Worm (Caenorhabditis elegans) whole organism, young adult: ENCODE measurements around the gene pgp-4.

Experiments
- B0019.2 ChIP-seq: fragments of 200-800 bp; sonication (Bioruptor generic); conservative IDR thresholded peaks from 2 replicates; pipeline ENCODE4 v1.3.6; 2022; ENCODE audit warnings: missing genetic modification reagents, missing genetic modification characterization, missing compliant biosample characterization
- B0336.3 ChIP-seq: fragments of 200-800 bp; sonication (Bioruptor generic); IDR thresholded peaks from 2 replicates; pipeline ENCODE4 v1.3.6; 2022; ENCODE audit warnings: missing genetic modification characterization, missing compliant biosample characterization
- C17E4.6 ChIP-seq: fragments of 200-800 bp; sonication (Bioruptor generic); IDR thresholded peaks from 2 replicates; pipeline ENCODE4 v1.3.6; 2022; ENCODE audit warnings: missing genetic modification reagents, missing genetic modification characterization, missing compliant biosample characterization
- D2030.7 ChIP-seq: fragments of 200-800 bp; sonication (Bioruptor generic); IDR thresholded peaks from 2 replicates; pipeline ENCODE4 v1.3.6; 2022; ENCODE audit warnings: missing genetic modification reagents, missing genetic modification characterization, missing compliant biosample characterization
- F33H1.4 ChIP-seq: fragments of 200-800 bp; sonication (Bioruptor generic); IDR thresholded peaks from 2 replicates; pipeline ENCODE4 v1.3.6; 2022; ENCODE audit warnings: missing genetic modification reagents, missing genetic modification characterization, missing compliant biosample characterization
- F37B4.10 ChIP-seq: fragments of 200-800 bp; sonication (Bioruptor generic); IDR thresholded peaks from 2 replicates; pipeline ENCODE4 v1.3.6; 2022; ENCODE audit warnings: missing genetic modification characterization, missing compliant biosample characterization
- K11D2.4 ChIP-seq: fragments of 200-800 bp; sonication (Bioruptor generic); IDR thresholded peaks from 2 replicates; pipeline ENCODE4 v1.3.6; 2022; ENCODE audit warnings: missing genetic modification reagents, missing genetic modification characterization, missing compliant biosample characterization
- atf-7 ChIP-seq: sonication (generic microtip); optimal IDR thresholded peaks from 2 replicates; lab custom pipeline; 2017; ENCODE audit warnings: mild to moderate bottlenecking, missing genetic modification characterization, missing compliant biosample characterization
- attf-3 ChIP-seq: fragments of 200-800 bp; sonication (Bioruptor generic); conservative IDR thresholded peaks from 2 replicates; pipeline ENCODE4 v1.3.6; 2022; ENCODE audit warnings: missing genetic modification reagents, missing genetic modification characterization, missing compliant biosample characterization
- attf-5 ChIP-seq: fragments of 200-800 bp; sonication (Bioruptor generic); optimal IDR thresholded peaks from 2 replicates; lab custom pipeline; 2018; ENCODE audit warnings: mild to moderate bottlenecking, missing genetic modification characterization, missing compliant biosample characterization
- attf-6 ChIP-seq: fragments of 200-800 bp; sonication (Bioruptor generic); IDR thresholded peaks from 2 replicates; pipeline ENCODE4 v1.3.6; 2022; ENCODE audit warnings: missing genetic modification reagents, missing genetic modification characterization, missing compliant biosample characterization
- ccch-3 ChIP-seq: fragments of 200-800 bp; sonication (Bioruptor generic); optimal IDR thresholded peaks from 2 replicates; lab custom pipeline; 2018; ENCODE audit warnings: mild to moderate bottlenecking, missing genetic modification characterization, missing compliant biosample characterization
- cebp-1 ChIP-seq, 2 experiments: fragments of 200-800 bp in 1 of 2; sonication (Bioruptor generic) in 1 of 2; sonication (generic microtip) in 1 of 2; IDR thresholded peaks in 1 of 2; optimal IDR thresholded peaks in 1 of 2; 2 replicates each; pipeline versions ENCODE4 v1.3.6 to Lab custom; 2017 to 2022; ENCODE audit warnings: missing compliant biosample characterization in 2 of 2, missing genetic modification characterization in 2 of 2, mild to moderate bottlenecking in 1 of 2, missing genetic modification reagents in 1 of 2, moderate library complexity in 1 of 2
- ceh-58 ChIP-seq: fragments of 200-800 bp; sonication (Bioruptor generic); IDR thresholded peaks from 2 replicates; pipeline ENCODE4 v1.3.6; 2022; ENCODE audit warnings: missing genetic modification characterization, missing compliant biosample characterization
- ceh-79 ChIP-seq: sonication (generic microtip); optimal IDR thresholded peaks from 2 replicates; lab custom pipeline; 2017; ENCODE audit warnings: mild to moderate bottlenecking, missing genetic modification characterization, missing compliant biosample characterization
- die-1 ChIP-seq: sonication (generic microtip); optimal IDR thresholded peaks from 2 replicates; lab custom pipeline; 2016; ENCODE audit warnings: missing genotype, mild to moderate bottlenecking, missing genetic modification characterization, missing compliant biosample characterization
- dox-1 ChIP-seq: fragments of 200-800 bp; sonication (Bioruptor generic); IDR thresholded peaks from 2 replicates; pipeline ENCODE4 v1.3.6; 2022; ENCODE audit warnings: missing genetic modification reagents, missing genetic modification characterization, missing compliant biosample characterization
- dpff-1 ChIP-seq: sonication (generic microtip); optimal IDR thresholded peaks from 2 replicates; lab custom pipeline; 2017; ENCODE audit warnings: mild to moderate bottlenecking, missing genetic modification characterization, missing compliant biosample characterization
- egl-44 ChIP-seq: fragments of 200-800 bp; sonication (Bioruptor generic); IDR thresholded peaks from 2 replicates; pipeline ENCODE4 v1.3.6; 2022; ENCODE audit warnings: missing genetic modification reagents, missing genetic modification characterization, missing compliant biosample characterization
- fkh-3 ChIP-seq: sonication (generic microtip); optimal IDR thresholded peaks from 2 replicates; lab custom pipeline; 2016; ENCODE audit warnings: mild to moderate bottlenecking, missing genetic modification characterization, missing compliant biosample characterization
- him-1 ChIP-seq: sonication (generic microtip); optimal IDR thresholded peaks from 2 replicates; lab custom pipeline; 2016; ENCODE audit warnings: missing genotype, missing genetic modification reagents, missing genetic modification characterization, missing compliant biosample characterization
- hsf-1 ChIP-seq: fragments of 200-800 bp; sonication (Bioruptor generic); IDR thresholded peaks from 2 replicates; pipeline ENCODE4 v1.3.6; 2022; ENCODE audit warnings: missing genetic modification reagents, missing genetic modification characterization, missing compliant biosample characterization
- lag-1 ChIP-seq: fragments of 200-800 bp; sonication (Bioruptor generic); IDR thresholded peaks from 2 replicates; pipeline ENCODE4 v1.3.6; 2022; ENCODE audit warnings: missing genetic modification reagents, missing genetic modification characterization, missing compliant biosample characterization
- lin-40 ChIP-seq: sonication (generic microtip); optimal IDR thresholded peaks from 2 replicates; lab custom pipeline; 2016; ENCODE audit warnings: missing genetic modification characterization, mild to moderate bottlenecking, missing compliant biosample characterization, missing genotype, missing genetic modification reagents
- lsl-1 ChIP-seq: fragments of 200-800 bp; sonication (Bioruptor generic); optimal IDR thresholded peaks from 2 replicates; lab custom pipeline; 2018; ENCODE audit warnings: mild to moderate bottlenecking, missing genetic modification characterization, moderate library complexity, missing compliant biosample characterization
- madf-10 ChIP-seq: sonication (generic microtip); optimal IDR thresholded peaks from 2 replicates; lab custom pipeline; 2016; ENCODE audit warnings: mild to moderate bottlenecking, missing genetic modification characterization, missing compliant biosample characterization
- madf-3 ChIP-seq: fragments of 200-800 bp; sonication (Bioruptor generic); IDR thresholded peaks from 2 replicates; pipeline ENCODE4 v1.3.6; 2022; ENCODE audit warnings: missing genetic modification reagents, missing genetic modification characterization, missing compliant biosample characterization
- madf-6 ChIP-seq: fragments of 200-800 bp; sonication (Bioruptor generic); IDR thresholded peaks from 2 replicates; pipeline ENCODE4 v1.3.6; 2022; ENCODE audit warnings: missing genetic modification reagents, missing genetic modification characterization, missing compliant biosample characterization
- mes-4 ChIP-seq: sonication (generic microtip); optimal IDR thresholded peaks from 2 replicates; lab custom pipeline; 2016; ENCODE audit warnings: missing genotype, missing genetic modification characterization, missing compliant biosample characterization
- mxl-1 ChIP-seq: sonication (generic microtip); optimal IDR thresholded peaks from 2 replicates; lab custom pipeline; 2016; ENCODE audit warnings: missing genetic modification characterization, missing compliant biosample characterization
- nhr-90 ChIP-seq: sonication (generic microtip); optimal IDR thresholded peaks from 2 replicates; lab custom pipeline; 2016; ENCODE audit warnings: missing genotype, mild to moderate bottlenecking, missing genetic modification characterization, missing compliant biosample characterization
- pha-4 ChIP-seq: fragments of 150-350 bp; sonication (generic microtip); optimal IDR thresholded peaks from 2 replicates; lab custom pipeline; 2014; ENCODE audit warnings: missing biosample characterization, missing genetic modification reagents, missing genetic modification characterization
- rpc-1 ChIP-seq, 2 experiments: fragments of 150-350 bp in 1 of 2; sonication (generic microtip) in 1 of 2; optimal IDR thresholded peaks; 2 replicates each; lab custom pipeline; 2014 to 2018; ENCODE audit warnings: missing biosample characterization in 1 of 2, missing genetic modification characterization in 1 of 2, missing genetic modification reagents in 1 of 2, missing genotype in 1 of 2
- sea-2 ChIP-seq: fragments of 200-800 bp; sonication (Bioruptor generic); IDR thresholded peaks from 2 replicates; pipeline ENCODE4 v1.3.6; 2022; ENCODE audit warnings: missing genetic modification characterization, missing compliant biosample characterization
- zfh-2 ChIP-seq: fragments of 200-800 bp; sonication (Bioruptor generic); conservative IDR thresholded peaks from 2 replicates; pipeline ENCODE4 v1.3.6; 2022; ENCODE audit warnings: missing genetic modification reagents, missing genetic modification characterization, missing compliant biosample characterization
- ztf-28 ChIP-seq: fragments of 200-800 bp; sonication (Bioruptor generic); IDR thresholded peaks from 2 replicates; pipeline ENCODE4 v1.3.6; 2022; ENCODE audit warnings: missing genetic modification reagents, missing genetic modification characterization, missing compliant biosample characterization
- ztf-6 ChIP-seq: fragments of 200-800 bp; sonication (Bioruptor generic); IDR thresholded peaks from 2 replicates; pipeline ENCODE4 v1.3.6; 2022; ENCODE audit warnings: missing genetic modification reagents, missing genetic modification characterization, missing compliant biosample characterization

pgp-4 gene

ce11 chrX:11357516-11357915 is at the start of gene pgp-4:
pgp-4 (plus strand) TSS chrX:11357816.
- no peak for TF ChIP-seq fkh-3 (tag; lab: Kevin White, UChicago)
- TF ChIP-seq mes-4 (tag; lab: Kevin White, UChicago): no peak
- TF ChIP-seq ztf-6 (GFP tag; lab: Robert Waterston, UW): no peak
- TF ChIP-seq F37B4.10 (GFP tag; lab: Robert Waterston, UW): no peak
- no peak for TF ChIP-seq lsl-1
- TF ChIP-seq C17E4.6: no peak
- TF ChIP-seq him-1 (tag; lab: Kevin White, UChicago): no peak
- no peak for TF ChIP-seq atf-7 (tag; lab: Kevin White, UChicago)
- TF ChIP-seq F33H1.4 (GFP tag; lab: Robert Waterston, UW): no peak
- no peak for TF ChIP-seq zfh-2
- no peak for TF ChIP-seq dox-1 (GFP tag; lab: Robert Waterston, UW)
- no peak for TF ChIP-seq ceh-58 (GFP tag; lab: Robert Waterston, UW)

- TF ChIP-seq ztf-6 (GFP tag; lab: Robert Waterston, UW): no peak
- TF ChIP-seq nhr-90 (tag; lab: Kevin White, UChicago): no peak
- TF ChIP-seq F37B4.10 (GFP tag; lab: Robert Waterston, UW): no peak
- no peak for TF ChIP-seq cebp-1 (GFP tag; IDR thresholded peaks at IDR 0.05; lab: Robert Waterston, UW)
- no peak for TF ChIP-seq cebp-1 (tag; optimal IDR thresholded peaks at IDR 0.05; lab: Kevin White, UChicago)
- no peak for TF ChIP-seq F33H1.4 (GFP tag; lab: Robert Waterston, UW)
- no peak for TF ChIP-seq madf-6 (GFP tag; lab: Robert Waterston, UW)
- TF ChIP-seq rpc-1 (optimal IDR thresholded peaks at IDR 0.05; lab: Kevin White, UChicago): no peak
- no peak for TF ChIP-seq rpc-1 (tag; optimal IDR thresholded peaks at IDR 0.05; lab: Kevin White, UChicago)
- no peak for TF ChIP-seq ztf-28 (GFP tag; lab: Robert Waterston, UW)
- no peak for TF ChIP-seq ceh-79 (tag; lab: Kevin White, UChicago)
- no peak for TF ChIP-seq attf-5 (GFP tag; lab: Kevin White, UChicago)
- no peak for TF ChIP-seq mxl-1
- no peak for TF ChIP-seq B0336.3 (GFP tag; lab: Robert Waterston, UW)
- no peak for TF ChIP-seq D2030.7
Observed at ce11 chrX:11310285-11310838, 47.3 kb upstream of the pgp-4 start, which contains the start of gene F08G12.5. F08G12.5 (minus strand) TSS chrX:11310285.

- no peak for TF ChIP-seq attf-3 (GFP tag; lab: Robert Waterston, UW)
- TF ChIP-seq dpff-1 (tag; lab: Kevin White, UChicago): no peak
- no peak for TF ChIP-seq die-1 (tag; lab: Kevin White, UChicago)
- TF ChIP-seq hsf-1 (GFP tag; lab: Robert Waterston, UW): no peak
- no peak for TF ChIP-seq egl-44 (GFP tag; lab: Robert Waterston, UW)
- no peak for TF ChIP-seq madf-10 (tag; lab: Kevin White, UChicago)
- TF ChIP-seq cebp-1 (GFP tag; IDR thresholded peaks at IDR 0.05; lab: Robert Waterston, UW): no peak
- no peak for TF ChIP-seq cebp-1 (tag; optimal IDR thresholded peaks at IDR 0.05; lab: Kevin White, UChicago)
- TF ChIP-seq lag-1: no peak
- no peak for TF ChIP-seq lin-40 (tag; lab: Kevin White, UChicago)
- no peak for TF ChIP-seq K11D2.4 (GFP tag; lab: Robert Waterston, UW)
- no peak for TF ChIP-seq B0019.2
- TF ChIP-seq C17E4.6: no peak
- TF ChIP-seq pha-4 (tag; lab: Kevin White, UChicago): no peak
- TF ChIP-seq sea-2 (GFP tag; lab: Robert Waterston, UW): no peak
- no peak for TF ChIP-seq lsl-1
- no peak for TF ChIP-seq madf-3 (GFP tag; lab: Robert Waterston, UW)
- no peak for TF ChIP-seq attf-6
- TF ChIP-seq ccch-3 (GFP tag; lab: Kevin White, UChicago): no peak
- TF ChIP-seq F37B4.10 (GFP tag; lab: Robert Waterston, UW): no peak
- no peak for TF ChIP-seq D2030.7
Observed at ce11 chrX:11315392-11315791, 42.2 kb upstream of the pgp-4 start, which contains the start of gene F08G12.11. F08G12.11 (minus strand) TSS chrX:11315572.
